Fruit fly (Drosophila melanogaster): ENCODE measurements around the gene CG13284.
A peak's percentile ranks its signal among the peaks of the same experiment; 100 is the strongest.

The CG13284 gene

DNA sequence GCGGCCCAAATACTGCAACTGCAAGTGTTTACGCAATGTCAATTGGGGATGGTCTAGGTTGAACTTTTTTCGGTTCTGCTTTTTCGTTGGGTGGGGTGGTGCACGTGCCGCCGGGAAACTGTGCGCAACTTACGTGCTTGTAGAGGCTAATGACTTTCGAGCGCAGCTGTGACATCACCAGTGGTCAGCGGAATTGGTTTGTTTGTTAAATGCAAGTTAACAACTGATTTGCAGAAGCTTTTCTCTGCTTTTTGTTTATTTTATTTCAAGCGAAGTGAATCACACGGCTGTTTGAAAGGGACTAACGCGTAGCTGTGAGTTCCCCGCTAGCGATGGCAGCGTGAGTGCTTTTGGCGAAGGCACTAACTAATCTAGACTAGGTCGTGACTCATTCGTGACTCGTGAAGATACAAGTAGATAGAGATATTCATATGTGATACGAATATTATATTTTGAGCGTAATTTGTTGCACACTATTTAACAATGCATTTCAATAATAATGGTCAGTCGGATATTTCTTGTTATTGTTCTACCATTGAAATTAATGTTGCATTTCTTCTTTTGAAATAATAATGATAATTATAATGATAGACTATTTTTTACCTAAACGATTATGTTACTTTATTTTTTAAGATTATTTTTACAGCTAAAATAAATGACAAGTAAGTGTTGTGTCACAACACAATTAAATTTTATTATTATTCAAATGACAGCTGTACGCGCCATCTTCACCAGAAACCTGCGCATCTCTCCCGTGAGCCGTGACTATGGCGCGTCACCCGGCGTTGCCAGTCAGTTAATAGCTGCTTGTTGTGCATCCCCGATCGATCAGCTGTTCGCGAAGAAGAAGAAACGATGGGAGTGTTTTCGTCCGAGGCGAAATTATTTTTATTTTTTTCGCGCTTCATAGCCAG lies 39.4 kb upstream of the CG13284 start, which contains the start of the genes osi and tweek (continued):
- TF ChIP-seq slp2 (GFP tag; optimal IDR thresholded peaks at IDR 0.05) (no peak), Hr51 (GFP tag; optimal IDR thresholded peaks at IDR 0.05) (peak in 1 of 2 experiments; percentile 38), Atf3 (GFP tag; optimal IDR thresholded peaks at IDR 0.05) (no peak), Spps (tag; optimal IDR thresholded peaks at IDR 0.05) (no peak), gsb-n (tag; optimal IDR thresholded peaks at IDR 0.05) (no peak), insv (GFP tag; optimal IDR thresholded peaks at IDR 0.05) (peak in 1 of 2 experiments; percentile 9), CG17359 (tag; optimal IDR thresholded peaks at IDR 0.05) (no peak), crp (GFP tag; optimal IDR thresholded peaks at IDR 0.05) (peak; percentile 58 to 95), Dp (GFP tag; optimal IDR thresholded peaks at IDR 0.05) (peak; percentile 53), btn (GFP tag; optimal IDR thresholded peaks at IDR 0.05) (no peak), CG1529 (GFP tag; optimal IDR thresholded peaks at IDR 0.05) (no peak), CTCF (GFP tag; optimal IDR thresholded peaks at IDR 0.05) (no peak), CG34224 (GFP tag; IDR thresholded peaks at IDR 0.05; ENCODE audit: partially characterized antibody) (peak; percentile 75), CG15514 (GFP tag; optimal IDR thresholded peaks at IDR 0.05) (peak; percentile 64), HHEX (GFP tag; optimal IDR thresholded peaks at IDR 0.05) (no peak), CG17568 (GFP tag; optimal IDR thresholded peaks at IDR 0.05) (no peak), Abd-B (GFP tag; optimal IDR thresholded peaks at IDR 0.05) (no peak), unpg (GFP tag; optimal IDR thresholded peaks at IDR 0.05) (no peak), fd96Cb (tag; optimal IDR thresholded peaks at IDR 0.05) (peak; percentile 40), CG12299 (tag; optimal IDR thresholded peaks at IDR 0.05) (no peak), TFAM (GFP tag; optimal IDR thresholded peaks at IDR 0.05) (no peak), kah (GFP tag; optimal IDR thresholded peaks at IDR 0.05) (no peak), E2f2 (GFP tag; IDR thresholded peaks at IDR 0.05) (peak; percentile 15; the same call in 1 of the 2 replicates), CG2889 (GFP tag; IDR thresholded peaks at IDR 0.05) (0 out of 3 replicates have a peak, but pooled peaks have one; percentile 38), CG7928 (GFP tag; optimal IDR thresholded peaks at IDR 0.05) (peak; percentile 82), CG4404 (GFP tag; IDR thresholded peaks at IDR 0.05) (peak; percentile 53), sug (tag; optimal IDR thresholded peaks at IDR 0.05) (peak; percentile 57), CG7839 (tag; optimal IDR thresholded peaks at IDR 0.05) (no peak), dmrt99B (tag; optimal IDR thresholded peaks at IDR 0.05) (no peak), CG1602 (GFP tag; optimal IDR thresholded peaks at IDR 0.05) (peak; percentile 70), CG30020 (tag; optimal IDR thresholded peaks at IDR 0.05) (no peak), prd (optimal IDR thresholded peaks at IDR 0.05) (no peak), prd (GFP tag; IDR thresholded peaks at IDR 0.05) (peak; percentile 44; the same call in 2 of the 3 replicates), CG16779 (GFP tag; IDR thresholded peaks at IDR 0.05) (0 out of 2 replicates have a peak, but pooled peaks have one; percentile 11), CG14050 (GFP tag; IDR thresholded peaks at IDR 0.05) (no peak), B-H1 (GFP tag; IDR thresholded peaks at IDR 0.05) (no peak; the same call in 2 of the 3 replicates), CG8478 (optimal IDR thresholded peaks at IDR 0.05) (no peak), fu2 (GFP tag; optimal IDR thresholded peaks at IDR 0.05) (peak; percentile 56), Hmr (GFP tag; optimal IDR thresholded peaks at IDR 0.05) (peak; percentile 73), stwl (tag; optimal IDR thresholded peaks at IDR 0.05) (peak; percentile 34), CG17385 (GFP tag; optimal IDR thresholded peaks at IDR 0.05) (peak; percentile 96), her (GFP tag; optimal IDR thresholded peaks at IDR 0.05) (peak; percentile 25), CG14667 (GFP tag; IDR thresholded peaks at IDR 0.05) (no peak), Taf1 (GFP tag; IDR thresholded peaks at IDR 0.05) (no peak), so (GFP tag; IDR thresholded peaks at IDR 0.05) (no peak), CG9609 (GFP tag; optimal IDR thresholded peaks at IDR 0.05) (peak; percentile 55), zen2 (GFP tag; IDR thresholded peaks at IDR 0.05; ENCODE audit: partially characterized antibody) (peak; percentile 91), Mad (GFP tag; optimal IDR thresholded peaks at IDR 0.05) (no peak), CG12071 (GFP tag; optimal IDR thresholded peaks at IDR 0.05) (no peak)
